Worm (Caenorhabditis elegans): ENCODE measurements around the gene ugt-18.

ugt-18 gene

ce11 chrV:12819792-12820453 lies at the start of gene ugt-18, which contains the start of gene ZC443.4:
TSS of gene ugt-18 (plus strand) at chrV:12820260.
TSS of gene ZC443.4 (minus strand) at chrV:12819886.
- TF ChIP-seq dao-5 (tag; optimal IDR thresholded peaks at IDR 0.05): no peak
- TF ChIP-seq W03F9.2 (tag; optimal IDR thresholded peaks at IDR 0.05): no peak
- no peak for TF ChIP-seq him-1 (tag; optimal IDR thresholded peaks at IDR 0.05)

ce11 chrV:12773222-12773621 lies 46.8 kb upstream of the ugt-18 start, which contains the start of gene ZC455.1:
TSS of gene ZC455.1 (plus strand) at chrV:12773522.
- no peak for TF ChIP-seq him-1 (tag; optimal IDR thresholded peaks at IDR 0.05)
- TF ChIP-seq W03F9.2 (tag; optimal IDR thresholded peaks at IDR 0.05): no peak
- TF ChIP-seq dao-5 (tag; optimal IDR thresholded peaks at IDR 0.05): no peak

ce11 chrV:12773852-12774251 lies 46.2 kb upstream of the ugt-18 start:
- TF ChIP-seq him-1 (tag; optimal IDR thresholded peaks at IDR 0.05): no peak
- TF ChIP-seq W03F9.2 (tag; optimal IDR thresholded peaks at IDR 0.05): no peak
- no peak for TF ChIP-seq dao-5 (tag; optimal IDR thresholded peaks at IDR 0.05)

- peak; percentile 29 for TF ChIP-seq him-1 (tag; optimal IDR thresholded peaks at IDR 0.05)
- no peak for TF ChIP-seq W03F9.2 (tag; optimal IDR thresholded peaks at IDR 0.05)
- TF ChIP-seq dao-5 (tag; optimal IDR thresholded peaks at IDR 0.05): peak; percentile 61
Observed at ce11 chrV:12780248-12780647, 39.8 kb upstream of the ugt-18 start.

ce11 chrV:12784861-12785260 lies 35.2 kb upstream of the ugt-18 start, which contains the start of gene sre-20:
TSS of gene sre-20 (minus strand) at chrV:12784961.
- TF ChIP-seq W03F9.2 (tag; optimal IDR thresholded peaks at IDR 0.05): no peak
- no peak for TF ChIP-seq dao-5 (tag; optimal IDR thresholded peaks at IDR 0.05)
- TF ChIP-seq him-1 (tag; optimal IDR thresholded peaks at IDR 0.05): no peak

- TF ChIP-seq dao-5 (tag; optimal IDR thresholded peaks at IDR 0.05) (no peak), him-1 (tag; optimal IDR thresholded peaks at IDR 0.05) (no peak), W03F9.2 (tag; optimal IDR thresholded peaks at IDR 0.05) (no peak)
Observed at ce11 chrV:12786340-12786739, 33.7 kb upstream of the ugt-18 start.

ce11 chrV:12787026-12787425 lies 33.0 kb upstream of the ugt-18 start, which contains the start of gene fkb-4:
TSS of gene fkb-4 (minus strand) at chrV:12787126.
- TF ChIP-seq dao-5 (tag; optimal IDR thresholded peaks at IDR 0.05) (no peak), him-1 (tag; optimal IDR thresholded peaks at IDR 0.05) (no peak), W03F9.2 (tag; optimal IDR thresholded peaks at IDR 0.05) (no peak)

- TF ChIP-seq W03F9.2 (tag; optimal IDR thresholded peaks at IDR 0.05): no peak
- no peak for TF ChIP-seq him-1 (tag; optimal IDR thresholded peaks at IDR 0.05)
- TF ChIP-seq dao-5 (tag; optimal IDR thresholded peaks at IDR 0.05): no peak
Observed at ce11 chrV:12788451-12788850, 31.6 kb upstream of the ugt-18 start, which contains the start of gene srbc-44. TSS of gene srbc-44 (minus strand) at chrV:12788551.

ce11 chrV:12790188-12790587 lies 29.9 kb upstream of the ugt-18 start, which contains the start of gene srbc-43:
TSS of gene srbc-43 (minus strand) at chrV:12790518.
- TF ChIP-seq dao-5 (tag; optimal IDR thresholded peaks at IDR 0.05): no peak
- no peak for TF ChIP-seq him-1 (tag; optimal IDR thresholded peaks at IDR 0.05)
- TF ChIP-seq W03F9.2 (tag; optimal IDR thresholded peaks at IDR 0.05): no peak

- TF ChIP-seq W03F9.2 (tag; optimal IDR thresholded peaks at IDR 0.05) (no peak), him-1 (tag; optimal IDR thresholded peaks at IDR 0.05) (no peak), dao-5 (tag; optimal IDR thresholded peaks at IDR 0.05) (no peak)
Observed at ce11 chrV:12792752-12793151, 27.3 kb upstream of the ugt-18 start, which contains the start of gene ugt-5. TSS of gene ugt-5 (minus strand) at chrV:12792965.

- TF ChIP-seq him-1 (tag; optimal IDR thresholded peaks at IDR 0.05) (no peak), W03F9.2 (tag; optimal IDR thresholded peaks at IDR 0.05) (no peak), dao-5 (tag; optimal IDR thresholded peaks at IDR 0.05) (no peak)
Observed at ce11 chrV:12795196-12795595, 24.9 kb upstream of the ugt-18 start, which contains the start of gene ugt-4. TSS of gene ugt-4 (minus strand) at chrV:12795336.

ce11 chrV:12795927-12796326 lies 24.1 kb upstream of the ugt-18 start:
- TF ChIP-seq him-1 (tag; optimal IDR thresholded peaks at IDR 0.05) (no peak), W03F9.2 (tag; optimal IDR thresholded peaks at IDR 0.05) (no peak), dao-5 (tag; optimal IDR thresholded peaks at IDR 0.05) (no peak)

ce11 chrV:12796908-12797490 lies 23.1 kb upstream of the ugt-18 start:
- TF ChIP-seq W03F9.2 (tag; optimal IDR thresholded peaks at IDR 0.05) (no peak), him-1 (tag; optimal IDR thresholded peaks at IDR 0.05) (no peak), dao-5 (tag; optimal IDR thresholded peaks at IDR 0.05) (no peak)

- TF ChIP-seq him-1 (tag; optimal IDR thresholded peaks at IDR 0.05) (no peak), dao-5 (tag; optimal IDR thresholded peaks at IDR 0.05) (no peak), W03F9.2 (tag; optimal IDR thresholded peaks at IDR 0.05) (no peak)
Observed at ce11 chrV:12797992-12798391, 22.1 kb upstream of the ugt-18 start, which contains the start of gene ugt-6. TSS of gene ugt-6 (minus strand) at chrV:12798224.
